Worm (Caenorhabditis elegans): ENCODE measurements around the gene fem-2.

- TF ChIP-seq lsy-2 (tag; optimal IDR thresholded peaks at IDR 0.05) (peak; percentile 56 to 82), elt-1 (tag; optimal IDR thresholded peaks at IDR 0.05) (no peak), lin-13 (GFP tag; optimal IDR thresholded peaks at IDR 0.05) (peak; percentile 9), nhr-11 (tag; optimal IDR thresholded peaks at IDR 0.05) (no peak)
These were observed 5.9 kb upstream of the fem-2 start, which contains the start of the genes tag-266 and tag-267 for ce11 chrIII:640198-640803.
